ENCODE assay signal across 1 fruit fly cellular context in the genomic region with DNA sequence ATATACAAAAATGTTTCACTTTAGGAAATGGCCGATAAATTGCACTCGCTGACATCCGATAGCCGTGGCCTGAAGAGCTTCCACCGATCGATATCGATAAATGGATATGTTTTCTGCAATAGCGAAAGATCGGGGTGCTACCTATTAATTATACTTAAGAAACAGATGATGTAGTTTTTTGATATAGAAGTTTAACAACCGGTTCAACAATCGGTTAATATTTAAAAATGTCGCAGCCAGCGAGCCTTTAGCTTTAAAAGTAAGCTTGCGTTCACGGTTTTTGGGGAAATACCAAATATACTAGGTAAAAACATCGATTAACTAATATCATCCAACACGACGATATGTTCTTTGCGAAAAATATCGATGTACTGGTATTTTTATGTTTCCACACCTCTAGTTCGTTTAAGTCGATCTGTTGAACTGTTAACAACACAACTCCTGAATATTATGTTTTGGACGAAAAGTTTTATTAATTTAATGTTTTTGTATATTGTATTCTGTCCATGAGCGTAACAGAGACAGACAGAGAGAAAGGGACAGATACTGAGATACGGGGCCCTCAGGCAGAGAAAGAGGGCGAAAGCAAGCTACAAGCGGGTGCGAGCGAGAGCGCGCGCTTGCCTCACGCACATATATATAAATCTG.
TF ChIP-seq lines count a peak whose summit lies in the region.

TSS of gene Dredd (minus strand) at position 51 of the 648 bp plus-strand sequence.

TF ChIP-seq in whole organism, embryonic, 481 proteins besides CTCF, POLR2A, EP300 and RAD21 (continued from another document and continues in another):
- TF ChIP-seq CG7372 (GFP tag; IDR thresholded peaks at IDR 0.05; lab: Robert Waterston, UW) (no peak), HLH3B (GFP tag; IDR thresholded peaks at IDR 0.05; lab: Robert Waterston, UW) (no peak), chn (GFP tag; optimal IDR thresholded peaks at IDR 0.05; lab: Kevin White, UChicago) (no peak), ewg (GFP tag; optimal IDR thresholded peaks at IDR 0.05; lab: Kevin White, UChicago) (no peak), CG14965 (GFP tag; optimal IDR thresholded peaks at IDR 0.05; lab: Kevin White, UChicago; ENCODE audit: borderline replicate concordance) (no peak), sqz (GFP tag; optimal IDR thresholded peaks at IDR 0.05; lab: Kevin White, UChicago) (peak; percentile 51), tgo (GFP tag; IDR thresholded peaks at IDR 0.05; lab: Robert Waterston, UW) (no peak), fd102C (GFP tag; optimal IDR thresholded peaks at IDR 0.05; lab: Kevin White, UChicago) (no peak), sug (tag; optimal IDR thresholded peaks at IDR 0.05; lab: Kevin White, UChicago) (no peak), rib (GFP tag; IDR thresholded peaks at IDR 0.05; lab: Robert Waterston, UW) (peak; percentile 47; the same call in 1 of the 2 replicates), CG8281 (tag; optimal IDR thresholded peaks at IDR 0.05; lab: Kevin White, UChicago) (no peak), CG7357 (GFP tag; IDR thresholded peaks at IDR 0.05; lab: Robert Waterston, UW) (no peak), Side (GFP tag; optimal IDR thresholded peaks at IDR 0.05; lab: Kevin White, UChicago) (no peak), CG14667 (GFP tag; IDR thresholded peaks at IDR 0.05; lab: Robert Waterston, UW) (no peak), CG6854 (GFP tag; optimal IDR thresholded peaks at IDR 0.05; lab: Kevin White, UChicago) (peak; percentile 12), zen2 (GFP tag; IDR thresholded peaks at IDR 0.05; lab: Robert Waterston, UW; ENCODE audit: partially characterized antibody) (peak; percentile 85), CG2678 (tag; optimal IDR thresholded peaks at IDR 0.05; lab: Kevin White, UChicago) (no peak), amos (GFP tag; IDR thresholded peaks at IDR 0.05; lab: Robert Waterston, UW; ENCODE audit: partially characterized antibody) (peak; percentile 89), Hmx (GFP tag; optimal IDR thresholded peaks at IDR 0.05; lab: Kevin White, UChicago) (no peak), zen (tag; optimal IDR thresholded peaks at IDR 0.05; lab: Kevin White, UChicago) (no peak), ERR (GFP tag; optimal IDR thresholded peaks at IDR 0.05; lab: Kevin White, UChicago) (no peak), CG7928 (GFP tag; optimal IDR thresholded peaks at IDR 0.05; lab: Kevin White, UChicago) (no peak), CG11085 (GFP tag; IDR thresholded peaks at IDR 0.05; lab: Robert Waterston, UW) (no peak), ase (GFP tag; IDR thresholded peaks at IDR 0.05; lab: Robert Waterston, UW) (no peak), CG4707 (GFP tag; optimal IDR thresholded peaks at IDR 0.05; lab: Kevin White, UChicago) (no peak), ham (GFP tag; IDR thresholded peaks at IDR 0.05; lab: Robert Waterston, UW) (no peak), zfh1 (GFP tag; IDR thresholded peaks at IDR 0.05; lab: Robert Waterston, UW) (no peak), CG13123 (GFP tag; optimal IDR thresholded peaks at IDR 0.05; lab: Kevin White, UChicago) (no peak), bigmax (GFP tag; optimal IDR thresholded peaks at IDR 0.05; lab: Kevin White, UChicago) (no peak), B-H2 (GFP tag; optimal IDR thresholded peaks at IDR 0.05; lab: Kevin White, UChicago) (no peak), HHEX (GFP tag; optimal IDR thresholded peaks at IDR 0.05; lab: Kevin White, UChicago) (no peak), chinmo (GFP tag; IDR thresholded peaks at IDR 0.05; lab: Robert Waterston, UW; ENCODE audit: partially characterized antibody) (peak; percentile 85; the same call in 1 of the 4 replicates), Dbx (GFP tag; IDR thresholded peaks at IDR 0.05; lab: Robert Waterston, UW) (0 out of 3 replicates have a peak, but pooled peaks have one; percentile 10), CG8478 (optimal IDR thresholded peaks at IDR 0.05; lab: Kevin White, UChicago) (no peak), CG1647 (GFP tag; optimal IDR thresholded peaks at IDR 0.05; lab: Kevin White, UChicago) (no peak), prd (optimal IDR thresholded peaks at IDR 0.05; lab: Kevin White, UChicago) (no peak), prd (GFP tag; IDR thresholded peaks at IDR 0.05; lab: Robert Waterston, UW) (no peak), Gsc (GFP tag; IDR thresholded peaks at IDR 0.05; lab: Robert Waterston, UW) (no peak), lmd (GFP tag; IDR thresholded peaks at IDR 0.05; lab: Robert Waterston, UW) (no peak), CG15011 (GFP tag; optimal IDR thresholded peaks at IDR 0.05; lab: Kevin White, UChicago) (no peak), gem (tag; optimal IDR thresholded peaks at IDR 0.05; lab: Kevin White, UChicago) (no peak), CG18011 (GFP tag; optimal IDR thresholded peaks at IDR 0.05; lab: Kevin White, UChicago) (no peak), NC2β (GFP tag; optimal IDR thresholded peaks at IDR 0.05; lab: Kevin White, UChicago) (no peak), gsb (GFP tag; IDR thresholded peaks at IDR 0.05; lab: Robert Waterston, UW) (no peak), Drgx (GFP tag; IDR thresholded peaks at IDR 0.05; lab: Robert Waterston, UW) (no peak), CG32532 (GFP tag; IDR thresholded peaks at IDR 0.05; lab: Robert Waterston, UW) (no peak), sens-2 (GFP tag; IDR thresholded peaks at IDR 0.05; lab: Robert Waterston, UW) (no peak), CG17568 (GFP tag; optimal IDR thresholded peaks at IDR 0.05; lab: Kevin White, UChicago) (no peak), shn (GFP tag; optimal IDR thresholded peaks at IDR 0.05; lab: Kevin White, UChicago) (no peak), Bdp1 (GFP tag; optimal IDR thresholded peaks at IDR 0.05; lab: Kevin White, UChicago) (no peak), vfl (GFP tag; optimal IDR thresholded peaks at IDR 0.05; lab: Kevin White, UChicago) (no peak), Ssrp (tag; optimal IDR thresholded peaks at IDR 0.05; lab: Kevin White, UChicago) (no peak), tx (GFP tag; optimal IDR thresholded peaks at IDR 0.05; lab: Kevin White, UChicago) (no peak), pros (GFP tag; optimal IDR thresholded peaks at IDR 0.05; lab: Kevin White, UChicago) (no peak), CG31388 (GFP tag; optimal IDR thresholded peaks at IDR 0.05; lab: Kevin White, UChicago) (no peak), stc (GFP tag; IDR thresholded peaks at IDR 0.05; lab: Robert Waterston, UW) (no peak), CG6683 (GFP tag; optimal IDR thresholded peaks at IDR 0.05; lab: Kevin White, UChicago) (no peak), Oli (tag; optimal IDR thresholded peaks at IDR 0.05; lab: Kevin White, UChicago) (no peak), CG7556 (GFP tag; optimal IDR thresholded peaks at IDR 0.05; lab: Kevin White, UChicago) (no peak), lbe (GFP tag; optimal IDR thresholded peaks at IDR 0.05; lab: Kevin White, UChicago) (peak; percentile 33), CG3163 (GFP tag; optimal IDR thresholded peaks at IDR 0.05; lab: Kevin White, UChicago) (no peak), ind (GFP tag; optimal IDR thresholded peaks at IDR 0.05; lab: Kevin White, UChicago) (no peak), CG17912 (GFP tag; optimal IDR thresholded peaks at IDR 0.05; lab: Kevin White, UChicago) (no peak), lab (GFP tag; optimal IDR thresholded peaks at IDR 0.05; lab: Kevin White, UChicago) (peak; percentile 56), NC2α (GFP tag; optimal IDR thresholded peaks at IDR 0.05; lab: Kevin White, UChicago) (no peak), ATbp (GFP tag; optimal IDR thresholded peaks at IDR 0.05; lab: Kevin White, UChicago) (no peak), CG8765 (GFP tag; IDR thresholded peaks at IDR 0.05; lab: Robert Waterston, UW) (no peak), slp2 (GFP tag; optimal IDR thresholded peaks at IDR 0.05; lab: Kevin White, UChicago) (no peak), pum (GFP tag; optimal IDR thresholded peaks at IDR 0.05; lab: Kevin White, UChicago) (no peak), az2 (GFP tag; optimal IDR thresholded peaks at IDR 0.05; lab: Kevin White, UChicago) (no peak), btn (GFP tag; optimal IDR thresholded peaks at IDR 0.05; lab: Kevin White, UChicago) (no peak), CG10565 (GFP tag; optimal IDR thresholded peaks at IDR 0.05; lab: Kevin White, UChicago) (no peak), CG10366 (GFP tag; IDR thresholded peaks at IDR 0.05; lab: Robert Waterston, UW) (no peak), ara (GFP tag; IDR thresholded peaks at IDR 0.05; lab: Robert Waterston, UW) (no peak), Lim3 (GFP tag; IDR thresholded peaks at IDR 0.05; lab: Robert Waterston, UW) (no peak), CG14441 (GFP tag; IDR thresholded peaks at IDR 0.05; lab: Robert Waterston, UW) (0 out of 2 replicates have a peak, but pooled peaks have one; percentile 10), lilli (GFP tag; optimal IDR thresholded peaks at IDR 0.05; lab: Kevin White, UChicago) (peak; percentile 38), pnt (GFP tag; optimal IDR thresholded peaks at IDR 0.05; lab: Kevin White, UChicago) (no peak), Dp (GFP tag; optimal IDR thresholded peaks at IDR 0.05; lab: Kevin White, UChicago) (peak; percentile 39), CG11504 (tag; optimal IDR thresholded peaks at IDR 0.05; lab: Kevin White, UChicago) (no peak), CG30020 (tag; optimal IDR thresholded peaks at IDR 0.05; lab: Kevin White, UChicago) (peak; percentile 40), Bteb2 (GFP tag; optimal IDR thresholded peaks at IDR 0.05; lab: Kevin White, UChicago) (no peak), CG10979 (tag; optimal IDR thresholded peaks at IDR 0.05; lab: Kevin White, UChicago) (no peak), phol (tag; optimal IDR thresholded peaks at IDR 0.05; lab: Kevin White, UChicago) (peak; percentile 36), br (optimal IDR thresholded peaks at IDR 0.05; lab: Kevin White, UChicago) (no peak), tll (GFP tag; optimal IDR thresholded peaks at IDR 0.05; lab: Kevin White, UChicago) (no peak), Hand (GFP tag; optimal IDR thresholded peaks at IDR 0.05; lab: Kevin White, UChicago) (peak; percentile 35), gcm (GFP tag; optimal IDR thresholded peaks at IDR 0.05; lab: Kevin White, UChicago) (peak; percentile 31), CG12299 (tag; optimal IDR thresholded peaks at IDR 0.05; lab: Kevin White, UChicago) (peak; percentile 36), Ets65A (GFP tag; lab: Kevin White, UChicago) (peak; percentile 26), chm (GFP tag; IDR thresholded peaks at IDR 0.05; lab: Robert Waterston, UW) (no peak), Xbp1 (GFP tag; optimal IDR thresholded peaks at IDR 0.05; lab: Kevin White, UChicago) (no peak), tap (tag; optimal IDR thresholded peaks at IDR 0.05; lab: Kevin White, UChicago) (no peak), CG6272 (GFP tag; IDR thresholded peaks at IDR 0.05; lab: Robert Waterston, UW) (no peak), CG7745 (tag; optimal IDR thresholded peaks at IDR 0.05; lab: Kevin White, UChicago) (no peak), ttk (GFP tag; IDR thresholded peaks at IDR 0.05; lab: Robert Waterston, UW) (no peak), NfI (GFP tag; optimal IDR thresholded peaks at IDR 0.05; lab: Kevin White, UChicago) (no peak), Hr78 (GFP tag; optimal IDR thresholded peaks at IDR 0.05; lab: Kevin White, UChicago) (no peak), grn (GFP tag; optimal IDR thresholded peaks at IDR 0.05; lab: Kevin White, UChicago) (no peak), sob (GFP tag; IDR thresholded peaks at IDR 0.05; lab: Robert Waterston, UW) (no peak), pzg (GFP tag; optimal IDR thresholded peaks at IDR 0.05; lab: Kevin White, UChicago) (peak; percentile 80), CG34422 (GFP tag; IDR thresholded peaks at IDR 0.05; lab: Robert Waterston, UW) (no peak), sr (GFP tag; IDR thresholded peaks at IDR 0.05; lab: Robert Waterston, UW) (no peak), CG9609 (GFP tag; optimal IDR thresholded peaks at IDR 0.05; lab: Kevin White, UChicago) (no peak), CG4730 (GFP tag; IDR thresholded peaks at IDR 0.05; lab: Robert Waterston, UW) (no peak), CG3281 (GFP tag; optimal IDR thresholded peaks at IDR 0.05; lab: Kevin White, UChicago) (peak; percentile 17), Atf3 (GFP tag; optimal IDR thresholded peaks at IDR 0.05; lab: Kevin White, UChicago) (no peak), mirr (GFP tag; optimal IDR thresholded peaks at IDR 0.05; lab: Kevin White, UChicago) (no peak), CG2875 (GFP tag; optimal IDR thresholded peaks at IDR 0.05; lab: Kevin White, UChicago) (no peak), Optix (GFP tag; IDR thresholded peaks at IDR 0.05; lab: Robert Waterston, UW) (no peak), CG10462 (GFP tag; optimal IDR thresholded peaks at IDR 0.05; lab: Kevin White, UChicago) (no peak), nerfin-2 (GFP tag; IDR thresholded peaks at IDR 0.05; lab: Robert Waterston, UW; ENCODE audit: partially characterized antibody) (peak; percentile 93), pho (GFP tag; optimal IDR thresholded peaks at IDR 0.05; lab: Kevin White, UChicago) (no peak), Fer1 (GFP tag; optimal IDR thresholded peaks at IDR 0.05; lab: Kevin White, UChicago) (no peak), luna (GFP tag; optimal IDR thresholded peaks at IDR 0.05; lab: Kevin White, UChicago) (no peak), Rx (GFP tag; IDR thresholded peaks at IDR 0.05; lab: Robert Waterston, UW) (no peak), sna (GFP tag; IDR thresholded peaks at IDR 0.05; lab: Robert Waterston, UW; ENCODE audit: partially characterized antibody) (peak; percentile 91), CG7963 (GFP tag; IDR thresholded peaks at IDR 0.05; lab: Robert Waterston, UW; ENCODE audit: partially characterized antibody) (peak; percentile 86), CG42726 (GFP tag; IDR thresholded peaks at IDR 0.05; lab: Robert Waterston, UW; ENCODE audit: partially characterized antibody) (peak; percentile 82; the same call in 1 of the 2 replicates), tio (GFP tag; optimal IDR thresholded peaks at IDR 0.05; lab: Kevin White, UChicago) (no peak), Mes4 (GFP tag; optimal IDR thresholded peaks at IDR 0.05; lab: Kevin White, UChicago) (no peak), TFAM (GFP tag; optimal IDR thresholded peaks at IDR 0.05; lab: Kevin White, UChicago) (no peak), CG18619 (GFP tag; optimal IDR thresholded peaks at IDR 0.05; lab: Kevin White, UChicago) (no peak), ranshi (GFP tag; IDR thresholded peaks at IDR 0.05; lab: Robert Waterston, UW) (no peak), bab2 (GFP tag; optimal IDR thresholded peaks at IDR 0.05; lab: Kevin White, UChicago) (no peak), dmrt11E (tag; optimal IDR thresholded peaks at IDR 0.05; lab: Kevin White, UChicago) (no peak), Lpt (GFP tag; optimal IDR thresholded peaks at IDR 0.05; lab: Kevin White, UChicago) (no peak), CG4424 (GFP tag; optimal IDR thresholded peaks at IDR 0.05; lab: Kevin White, UChicago) (no peak), CG4282 (GFP tag; optimal IDR thresholded peaks at IDR 0.05; lab: Kevin White, UChicago) (no peak), corto (GFP tag; optimal IDR thresholded peaks at IDR 0.05; lab: Kevin White, UChicago) (no peak)
